Fruit fly (Drosophila melanogaster) whole organism, pupa: ENCODE measurements around the gene CG14419.
A peak's percentile ranks its signal among the peaks of the same experiment; 100 is the strongest.

ENCODE experiments used
- CG10348 ChIP-seq: fragments of 200-800 bp; sonication (Bioruptor generic); IDR thresholded peaks from 2 replicates; pipeline ENCODE4 v1.3.6; 2022; ENCODE audit warnings: missing biosample characterization, missing genetic modification characterization
- CG12605 ChIP-seq: fragments of 200-800 bp; sonication (Bioruptor generic); IDR thresholded peaks from 2 replicates; pipeline ENCODE4 v1.3.6; 2022; ENCODE audit warnings: missing biosample characterization, missing genetic modification characterization
- CG13204 ChIP-seq: fragments of 200-800 bp; sonication (Bioruptor generic); optimal IDR thresholded peaks from 2 replicates; lab custom pipeline; 2018; ENCODE audit warnings: missing biosample characterization, mild to moderate bottlenecking, missing genetic modification characterization, moderate library complexity
- CG14655 ChIP-seq: fragments of 200-800 bp; sonication (Bioruptor generic); optimal IDR thresholded peaks from 3 replicates; lab custom pipeline; 2017; ENCODE audit warnings: mild to moderate bottlenecking, missing biosample characterization, missing genetic modification reagents, missing genetic modification characterization
- CG15710 ChIP-seq: fragments of 200-800 bp; sonication (Bioruptor generic); optimal IDR thresholded peaks from 2 replicates; lab custom pipeline; 2018; ENCODE audit warnings: missing biosample characterization, mild to moderate bottlenecking, missing genetic modification characterization, moderate library complexity
- CG17806 ChIP-seq: fragments of 200-800 bp; sonication (Bioruptor generic); optimal IDR thresholded peaks from 2 replicates; lab custom pipeline; 2018; ENCODE audit warnings: missing biosample characterization, mild to moderate bottlenecking, missing genetic modification characterization, moderate library complexity
- CG32121 ChIP-seq: fragments of 200-800 bp; sonication (Bioruptor generic); IDR thresholded peaks from 2 replicates; pipeline ENCODE4 v1.3.6; 2022; ENCODE audit warnings: missing biosample characterization, missing genetic modification characterization
- CG34367 ChIP-seq: fragments of 200-800 bp; sonication (Bioruptor generic); optimal IDR thresholded peaks from 2 replicates; lab custom pipeline; 2018; ENCODE audit warnings: missing biosample characterization, mild to moderate bottlenecking, missing genetic modification characterization
- CG4496 ChIP-seq: fragments of 200-800 bp; sonication (Bioruptor generic); IDR thresholded peaks from 3 replicates; pipeline ENCODE4 v1.3.6; 2022; ENCODE audit warnings: missing biosample characterization, missing genetic modification characterization
- CG8159 ChIP-seq: fragments of 200-800 bp; sonication (Bioruptor generic); optimal IDR thresholded peaks from 3 replicates; lab custom pipeline; 2018; ENCODE audit warnings: missing biosample characterization, mild to moderate bottlenecking, missing genetic modification characterization, moderate library complexity
- CG8301 ChIP-seq: fragments of 200-800 bp; sonication (Bioruptor generic); optimal IDR thresholded peaks from 2 replicates; lab custom pipeline; 2018; ENCODE audit warnings: missing biosample characterization, mild to moderate bottlenecking, missing genetic modification characterization
- CG9948 ChIP-seq: fragments of 200-800 bp; sonication (Bioruptor generic); optimal IDR thresholded peaks from 2 replicates; lab custom pipeline; 2018; ENCODE audit warnings: missing biosample characterization, mild to moderate bottlenecking, missing genetic modification characterization, moderate library complexity
- D1 ChIP-seq: fragments of 200-800 bp; sonication (Bioruptor generic); optimal IDR thresholded peaks from 2 replicates; lab custom pipeline; 2018; ENCODE audit warnings: missing biosample characterization, mild to moderate bottlenecking, missing genetic modification characterization, moderate library complexity
- EcR ChIP-seq: fragments of 200-800 bp; sonication (Bioruptor generic); optimal IDR thresholded peaks from 3 replicates; lab custom pipeline; 2019; ENCODE audit warnings: missing biosample characterization, missing genetic modification characterization, mild to moderate bottlenecking, moderate library complexity, missing genetic modification reagents
- Ets98B ChIP-seq: fragments of 200-800 bp; sonication (Bioruptor generic); IDR thresholded peaks from 2 replicates; pipeline ENCODE4 v1.3.6; 2022; ENCODE audit warnings: missing biosample characterization, missing genetic modification characterization
- Pif1A ChIP-seq: fragments of 200-800 bp; sonication (Bioruptor generic); optimal IDR thresholded peaks from 3 replicates; lab custom pipeline; 2016; ENCODE audit warnings: missing biosample characterization, missing genetic modification characterization
- Pif1B ChIP-seq: fragments of 200-800 bp; sonication (Bioruptor generic); optimal IDR thresholded peaks from 3 replicates; lab custom pipeline; 2016; ENCODE audit warnings: missing biosample characterization, missing genetic modification characterization
- Snoo ChIP-seq: fragments of 200-800 bp; sonication (Bioruptor generic); optimal IDR thresholded peaks from 3 replicates; lab custom pipeline; 2017; ENCODE audit warnings: missing biosample characterization, mild to moderate bottlenecking, missing genetic modification characterization, inconsistent platforms
- fd96Ca ChIP-seq: fragments of 200-800 bp; sonication (Bioruptor generic); IDR thresholded peaks from 3 replicates; pipeline ENCODE4 v1.3.6; 2022; ENCODE audit warnings: missing biosample characterization, missing genetic modification characterization
- gl ChIP-seq: fragments of 200-800 bp; sonication (Bioruptor generic); optimal IDR thresholded peaks from 2 replicates; lab custom pipeline; 2018; ENCODE audit warnings: missing biosample characterization, mild to moderate bottlenecking, missing genetic modification characterization
- rn ChIP-seq: fragments of 200-800 bp; sonication (Bioruptor generic); IDR thresholded peaks from 2 replicates; pipeline ENCODE4 v1.3.6; 2022; ENCODE audit warnings: missing biosample characterization, missing genetic modification characterization

The CG14419 gene

dm6 chrX:2882516-2882915, 3.2 kb downstream of the CG14419 start:
- no peak for TF ChIP-seq rn (GFP tag; lab: Robert Waterston, UW)
- no peak for TF ChIP-seq CG4496
- no peak for TF ChIP-seq gl (tag; lab: Kevin White, UChicago)
- TF ChIP-seq CG15710 (tag; lab: Kevin White, UChicago): no peak
- no peak for TF ChIP-seq CG14655 (GFP tag; lab: Kevin White, UChicago)
- no peak for TF ChIP-seq CG32121 (GFP tag; lab: Robert Waterston, UW)
- no peak for TF ChIP-seq CG9948 (tag; lab: Kevin White, UChicago)
- no peak for TF ChIP-seq CG10348 (GFP tag; lab: Robert Waterston, UW)
- no peak for TF ChIP-seq Pif1B (GFP tag; lab: Kevin White, UChicago)
- no peak for TF ChIP-seq Ets98B (GFP tag; lab: Robert Waterston, UW)
- no peak for TF ChIP-seq fd96Ca (GFP tag; lab: Robert Waterston, UW)
- TF ChIP-seq CG13204 (GFP tag; lab: Kevin White, UChicago): no peak
- no peak for TF ChIP-seq CG8301 (tag; lab: Kevin White, UChicago)
- TF ChIP-seq Snoo (tag; lab: Kevin White, UChicago): no peak
- no peak for TF ChIP-seq CG34367 (tag; lab: Kevin White, UChicago)
- no peak for TF ChIP-seq Pif1A (GFP tag; lab: Kevin White, UChicago)
- no peak for TF ChIP-seq CG12605
- TF ChIP-seq, all 21 proteins: peak for 0

- TF ChIP-seq Snoo (tag; lab: Kevin White, UChicago): no peak
- peak; percentile 49 for TF ChIP-seq CG17806
- TF ChIP-seq CG8301 (tag; lab: Kevin White, UChicago): peak; percentile 20
- TF ChIP-seq CG32121 (GFP tag; lab: Robert Waterston, UW): no peak
- no peak for TF ChIP-seq EcR (GFP tag; lab: Kevin White, UChicago)
- TF ChIP-seq CG9948 (tag; lab: Kevin White, UChicago): peak; percentile 47
- TF ChIP-seq Pif1B (GFP tag; lab: Kevin White, UChicago): no peak
- no peak for TF ChIP-seq D1 (tag; lab: Kevin White, UChicago)
- peak; percentile 50 for TF ChIP-seq CG34367 (tag; lab: Kevin White, UChicago)
- TF ChIP-seq CG8159 (tag; lab: Kevin White, UChicago): peak; percentile 63
- TF ChIP-seq CG4496: no peak
- no peak for TF ChIP-seq Ets98B (GFP tag; lab: Robert Waterston, UW)
- TF ChIP-seq rn (GFP tag; lab: Robert Waterston, UW): no peak
- TF ChIP-seq CG15710 (tag; lab: Kevin White, UChicago): peak; percentile 57
- 0 out of 3 replicates have a peak, but pooled peaks have one; percentile 15 for TF ChIP-seq fd96Ca (GFP tag; lab: Robert Waterston, UW)
- TF ChIP-seq Pif1A (GFP tag; lab: Kevin White, UChicago): peak; percentile 20
- no peak for TF ChIP-seq CG12605
- TF ChIP-seq CG14655 (GFP tag; lab: Kevin White, UChicago): peak; percentile 49
- no peak for TF ChIP-seq CG10348 (GFP tag; lab: Robert Waterston, UW)
- no peak for TF ChIP-seq CG13204 (GFP tag; lab: Kevin White, UChicago)
- TF ChIP-seq gl (tag; lab: Kevin White, UChicago): peak; percentile 42
These were observed 5.1 kb downstream of the CG14419 start for dm6 chrX:2880660-2881059.

DNA sequence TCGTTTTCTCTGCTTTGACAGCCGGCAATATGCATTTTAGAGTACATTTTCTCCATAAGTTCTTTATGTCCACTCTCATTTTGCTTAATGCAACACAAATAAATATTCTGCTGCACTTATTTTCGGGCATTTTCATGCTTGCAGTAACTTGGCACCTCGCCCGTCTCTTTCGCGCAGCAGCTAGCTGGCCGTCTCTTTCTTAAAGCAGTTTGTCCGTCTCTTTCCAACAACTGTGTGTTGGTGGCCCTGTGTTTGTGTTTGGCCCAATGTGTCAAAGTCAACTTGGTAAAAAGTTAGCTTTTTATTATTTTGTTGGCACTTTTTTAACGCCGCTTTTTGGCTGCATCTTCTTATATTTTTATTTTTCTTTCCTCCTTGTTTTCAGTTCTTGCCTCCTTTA, 8.6 kb downstream of the CG14419 start:
- no peak for TF ChIP-seq Snoo (tag; lab: Kevin White, UChicago)
- no peak for TF ChIP-seq CG9948 (tag; lab: Kevin White, UChicago)
- no peak for TF ChIP-seq CG13204 (GFP tag; lab: Kevin White, UChicago)
- no peak for TF ChIP-seq Ets98B (GFP tag; lab: Robert Waterston, UW)
- TF ChIP-seq Pif1B (GFP tag; lab: Kevin White, UChicago): no peak
- TF ChIP-seq CG10348 (GFP tag; lab: Robert Waterston, UW): no peak
- no peak for TF ChIP-seq CG4496
- no peak for TF ChIP-seq CG15710 (tag; lab: Kevin White, UChicago)
- TF ChIP-seq CG17806: no peak
- TF ChIP-seq CG14655 (GFP tag; lab: Kevin White, UChicago): no peak
- TF ChIP-seq rn (GFP tag; lab: Robert Waterston, UW): no peak
- no peak for TF ChIP-seq CG34367 (tag; lab: Kevin White, UChicago)
- no peak for TF ChIP-seq CG8159 (tag; lab: Kevin White, UChicago)
- no peak for TF ChIP-seq CG12605
- no peak for TF ChIP-seq EcR (GFP tag; lab: Kevin White, UChicago)
- TF ChIP-seq fd96Ca (GFP tag; lab: Robert Waterston, UW): no peak
- no peak for TF ChIP-seq Pif1A (GFP tag; lab: Kevin White, UChicago)
- TF ChIP-seq D1 (tag; lab: Kevin White, UChicago): no peak

dm6 chrX:2876433-2876832, 9.3 kb downstream of the CG14419 start, which contains the start of gene CG14417:
CG14417 (minus strand) TSS chrX:2876533.
- no peak for TF ChIP-seq CG4496
- no peak for TF ChIP-seq CG32121 (GFP tag; lab: Robert Waterston, UW)
- TF ChIP-seq CG9948 (tag; lab: Kevin White, UChicago): no peak
- TF ChIP-seq, all 21 proteins: peak for 0

dm6 chrX:2872753-2873152, 13.0 kb downstream of the CG14419 start, which contains the start of gene CG14416:
CG14416 (minus strand) TSS chrX:2872853.
- TF ChIP-seq CG32121 (GFP tag; lab: Robert Waterston, UW) (no peak), CG13204 (GFP tag; lab: Kevin White, UChicago) (no peak), CG34367 (tag; lab: Kevin White, UChicago) (no peak), Snoo (tag; lab: Kevin White, UChicago) (no peak), Pif1A (GFP tag; lab: Kevin White, UChicago) (no peak), CG8159 (tag; lab: Kevin White, UChicago) (no peak), fd96Ca (GFP tag; lab: Robert Waterston, UW) (no peak), CG9948 (tag; lab: Kevin White, UChicago) (no peak), CG8301 (tag; lab: Kevin White, UChicago) (no peak), CG15710 (tag; lab: Kevin White, UChicago) (no peak), CG4496 (no peak), gl (tag; lab: Kevin White, UChicago) (no peak)
- TF ChIP-seq, all 21 proteins: peak for 0
